Worm (Caenorhabditis elegans): ENCODE results near the gene fbxb-76.

The fbxb-76 gene

DNA sequence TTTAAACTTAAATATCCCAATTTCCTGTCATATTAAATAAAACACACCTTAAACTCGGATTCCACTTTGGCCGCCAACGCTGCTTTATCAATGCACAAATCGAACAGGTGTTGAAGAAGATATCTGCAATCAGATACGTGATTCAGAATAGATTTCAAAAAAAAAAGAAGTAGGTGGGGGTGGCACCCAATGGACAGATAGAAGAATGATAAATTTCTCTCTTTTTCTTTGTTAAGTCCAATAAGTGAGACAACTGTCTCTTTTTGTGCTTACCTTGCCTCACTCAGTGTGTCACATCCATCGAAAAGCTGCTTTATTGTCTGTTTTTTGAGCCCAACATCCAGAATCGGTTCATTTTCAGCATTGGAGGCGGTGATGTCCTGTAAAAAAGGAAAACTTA lies 28.3 kb downstream of the fbxb-76 start:
- TF ChIP-seq B0035.1 (tag; optimal IDR thresholded peaks at IDR 0.05) (no peak), F39B2.1 (GFP tag; IDR thresholded peaks at IDR 0.05) (no peak), nfya-1 (tag; optimal IDR thresholded peaks at IDR 0.05; ENCODE audit: borderline replicate concordance, insufficient read depth) (no peak), athp-1 (tag; optimal IDR thresholded peaks at IDR 0.05) (no peak), T07F8.4 (tag; optimal IDR thresholded peaks at IDR 0.05) (no peak), sdz-38 (tag; optimal IDR thresholded peaks at IDR 0.05) (no peak), dpff-1 (tag; optimal IDR thresholded peaks at IDR 0.05) (no peak), K12H6.12 (tag; optimal IDR thresholded peaks at IDR 0.05) (no peak), ztf-6 (GFP tag; IDR thresholded peaks at IDR 0.05) (no peak), sptf-2 (GFP tag; optimal IDR thresholded peaks at IDR 0.05) (no peak), B0019.2 (GFP tag; conservative IDR thresholded peaks at IDR 0.05) (no peak), aptf-3 (GFP tag; IDR thresholded peaks at IDR 0.05) (no peak), rpc-1 (optimal IDR thresholded peaks at IDR 0.05) (no peak), rpc-1 (tag; optimal IDR thresholded peaks at IDR 0.05) (no peak), aptf-2 (GFP tag; conservative IDR thresholded peaks at IDR 0.05) (no peak), lsl-1 (GFP tag; optimal IDR thresholded peaks at IDR 0.05) (no peak), K11D2.4 (GFP tag; IDR thresholded peaks at IDR 0.05) (no peak), madf-10 (tag; optimal IDR thresholded peaks at IDR 0.05) (no peak)

ce11 chrIV:11349747-11350146 lies 29.4 kb downstream of the fbxb-76 start:
- TF ChIP-seq ztf-26 (tag; optimal IDR thresholded peaks at IDR 0.05): no peak
- no peak for TF ChIP-seq ceh-100 (GFP tag; IDR thresholded peaks at IDR 0.05)
- TF ChIP-seq nhr-120 (GFP tag; IDR thresholded peaks at IDR 0.05): no peak
- TF ChIP-seq F39B2.1 (GFP tag; IDR thresholded peaks at IDR 0.05): no peak
- TF ChIP-seq mcd-1 (GFP tag; IDR thresholded peaks at IDR 0.05): no peak
- TF ChIP-seq attf-3 (GFP tag; conservative IDR thresholded peaks at IDR 0.05): no peak
- TF ChIP-seq snpc-1.1 (tag; optimal IDR thresholded peaks at IDR 0.05; ENCODE audit: insufficient read depth): no peak
- TF ChIP-seq Y95B8A.8 (GFP tag; IDR thresholded peaks at IDR 0.05): no peak
- no peak for TF ChIP-seq efl-1 (GFP tag; optimal IDR thresholded peaks at IDR 0.05)
- TF ChIP-seq ekl-4 (GFP tag; IDR thresholded peaks at IDR 0.05): no peak
- no peak for TF ChIP-seq athp-1 (tag; optimal IDR thresholded peaks at IDR 0.05)

DNA sequence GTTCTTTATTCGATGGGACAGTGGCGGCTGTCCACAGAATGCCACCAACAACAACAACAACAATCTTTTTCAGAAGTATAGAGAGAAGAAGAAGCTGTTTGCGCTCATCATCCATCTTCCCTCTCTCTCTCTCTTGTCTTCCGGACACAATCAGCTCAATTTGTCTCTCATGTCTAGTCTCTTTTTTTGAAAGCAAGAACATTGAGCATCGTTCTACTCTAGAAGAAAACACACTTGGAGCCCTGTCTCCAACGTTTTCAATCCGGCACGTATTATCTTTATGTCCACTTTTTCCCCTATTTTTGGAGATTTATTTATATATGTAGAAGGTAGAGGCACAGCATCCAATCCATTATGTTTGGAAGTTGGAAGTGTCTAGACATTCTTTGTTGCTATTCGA lies 30.3 kb downstream of the fbxb-76 start:
- TF ChIP-seq nfya-2 (GFP tag; IDR thresholded peaks at IDR 0.05) (no peak), ztf-28 (GFP tag; IDR thresholded peaks at IDR 0.05) (no peak), cebp-1 (GFP tag; IDR thresholded peaks at IDR 0.05) (no peak), cebp-1 (tag; optimal IDR thresholded peaks at IDR 0.05) (no peak), nhr-120 (GFP tag; IDR thresholded peaks at IDR 0.05) (no peak), tlf-1 (GFP tag; optimal IDR thresholded peaks at IDR 0.05) (no peak), mcd-1 (GFP tag; IDR thresholded peaks at IDR 0.05) (no peak), bed-2 (GFP tag; IDR thresholded peaks at IDR 0.05) (no peak)

DNA sequence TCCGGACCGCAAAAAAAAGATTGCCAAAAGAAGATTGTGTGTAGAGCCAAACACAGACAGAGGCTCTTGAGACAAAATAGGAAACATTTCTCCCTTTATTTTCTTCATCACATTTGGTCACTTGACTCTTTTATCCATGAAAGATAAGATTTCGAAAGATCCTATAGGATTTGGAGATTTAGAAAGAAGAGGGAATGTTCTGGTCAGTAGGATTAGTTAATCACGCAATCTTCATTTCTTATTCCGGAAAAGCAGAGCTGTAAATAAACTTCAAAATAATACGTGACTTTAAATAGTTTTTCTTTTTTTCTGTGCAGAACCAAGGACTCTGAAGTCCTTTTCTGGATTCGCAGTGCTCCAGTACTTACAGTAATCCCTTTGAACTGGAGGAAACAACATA lies 31.9 kb downstream of the fbxb-76 start:
- TF ChIP-seq K11D2.4 (GFP tag; IDR thresholded peaks at IDR 0.05): no peak
- TF ChIP-seq tbx-9 (tag; optimal IDR thresholded peaks at IDR 0.05; ENCODE audit: borderline replicate concordance): no peak
- TF ChIP-seq pbrm-1 (GFP tag; IDR thresholded peaks at IDR 0.05): no peak
- TF ChIP-seq lir-1 (GFP tag; conservative IDR thresholded peaks at IDR 0.05): no peak
- TF ChIP-seq lin-35 (GFP tag; optimal IDR thresholded peaks at IDR 0.05): no peak
- TF ChIP-seq ceh-79 (tag; optimal IDR thresholded peaks at IDR 0.05): no peak
- no peak for TF ChIP-seq dpff-1 (tag; optimal IDR thresholded peaks at IDR 0.05)
- TF ChIP-seq F49E8.2 (tag; optimal IDR thresholded peaks at IDR 0.05; ENCODE audit: insufficient read depth): no peak
- TF ChIP-seq hrde-1 (tag; optimal IDR thresholded peaks at IDR 0.05; ENCODE audit: borderline replicate concordance): no peak
- no peak for TF ChIP-seq tbp1 (GFP tag; optimal IDR thresholded peaks at IDR 0.05)
- TF ChIP-seq tlf-1 (GFP tag; optimal IDR thresholded peaks at IDR 0.05): no peak
- no peak for TF ChIP-seq Y67H2A.10 (GFP tag; conservative IDR thresholded peaks at IDR 0.05)
- no peak for TF ChIP-seq nhr-120 (GFP tag; IDR thresholded peaks at IDR 0.05)
- TF ChIP-seq ceh-40 (GFP tag; IDR thresholded peaks at IDR 0.05): no peak
